Fruit fly (Drosophila melanogaster) whole organism, embryonic: ENCODE measurements around the gene Cdc16.

Experiments used
- Aef1 ChIP-seq: fragments of 200-800 bp; sonication (Bioruptor generic); IDR thresholded peaks from 3 replicates; pipeline ENCODE4 v1.3.6; 2022; ENCODE audit warnings: missing biosample characterization, missing genetic modification characterization
- Atf-2 ChIP-seq: fragments of 200-800 bp; sonication (Bioruptor generic); optimal IDR thresholded peaks from 2 replicates; lab custom pipeline; 2016; ENCODE audit warnings: missing biosample characterization, missing genetic modification characterization
- CG10209 ChIP-seq: fragments of 200-800 bp; sonication (Bioruptor generic); optimal IDR thresholded peaks from 3 replicates; lab custom pipeline; 2017; ENCODE audit warnings: missing biosample characterization, mild to moderate bottlenecking, missing genetic modification characterization, missing genetic modification reagents
- CG10366 ChIP-seq: fragments of 200-800 bp; sonication (Bioruptor generic); IDR thresholded peaks from 2 replicates; pipeline ENCODE4 v1.3.6; 2022; ENCODE audit warnings: missing biosample characterization, missing genetic modification characterization
- CG11504 ChIP-seq: fragments of 200-800 bp; sonication (Bioruptor generic); optimal IDR thresholded peaks from 3 replicates; lab custom pipeline; 2019; ENCODE audit warnings: missing biosample characterization, mild to moderate bottlenecking, missing genetic modification characterization, moderate library complexity
- CG12155 ChIP-seq: fragments of 200-800 bp; sonication (Bioruptor generic); optimal IDR thresholded peaks from 3 replicates; lab custom pipeline; 2016; ENCODE audit warnings: missing biosample characterization, missing genetic modification characterization
- CG12236 ChIP-seq: fragments of 200-800 bp; sonication (Bioruptor generic); optimal IDR thresholded peaks from 2 replicates; lab custom pipeline; 2016; ENCODE audit warnings: missing biosample characterization, missing genetic modification characterization
- CG12942 ChIP-seq: fragments of 200-800 bp; sonication (Bioruptor generic); optimal IDR thresholded peaks from 3 replicates; lab custom pipeline; 2016; ENCODE audit warnings: missing biosample characterization, missing genetic modification characterization
- CG14014 ChIP-seq: fragments of 200-800 bp; sonication (Bioruptor generic); IDR thresholded peaks from 2 replicates; pipeline ENCODE4 v1.3.6; 2022; ENCODE audit warnings: missing biosample characterization, missing genetic modification characterization
- CG1602 ChIP-seq: fragments of 200-800 bp; sonication (Bioruptor generic); optimal IDR thresholded peaks from 3 replicates; lab custom pipeline; 2016; ENCODE audit warnings: missing biosample characterization, missing genetic modification characterization
- CG1603 ChIP-seq: fragments of 200-800 bp; sonication (Bioruptor generic); optimal IDR thresholded peaks from 2 replicates; lab custom pipeline; 2019; ENCODE audit warnings: missing biosample characterization, mild to moderate bottlenecking, missing genetic modification characterization, moderate library complexity
- CG17359 ChIP-seq: fragments of 200-800 bp; sonication (Bioruptor generic); optimal IDR thresholded peaks from 3 replicates; lab custom pipeline; 2018; ENCODE audit warnings: missing biosample characterization, mild to moderate bottlenecking, missing genetic modification characterization, moderate library complexity
- CG18262 ChIP-seq: fragments of 200-800 bp; optimal IDR thresholded peaks from 3 replicates; lab custom pipeline; 2019; ENCODE audit warnings: missing biosample characterization, mild to moderate bottlenecking, missing genetic modification characterization, moderate library complexity
- CG2129 ChIP-seq: fragments of 200-800 bp; sonication (Bioruptor generic); IDR thresholded peaks from 2 replicates; pipeline ENCODE4 v1.3.6; 2022; ENCODE audit warnings: missing biosample characterization, missing genetic modification characterization; ENCODE audit not compliant: partially characterized antibody
- CG31224 ChIP-seq: fragments of 200-800 bp; sonication (Bioruptor generic); IDR thresholded peaks from 2 replicates; pipeline ENCODE4 v1.3.6; 2022; ENCODE audit warnings: missing biosample characterization, missing genetic modification characterization
- CG31388 ChIP-seq: fragments of 200-800 bp; sonication (Bioruptor generic); optimal IDR thresholded peaks from 2 replicates; lab custom pipeline; 2016; ENCODE audit warnings: missing biosample characterization, missing genetic modification characterization
- CG3281 ChIP-seq: fragments of 200-800 bp; sonication (Bioruptor generic); optimal IDR thresholded peaks from 3 replicates; lab custom pipeline; 2017; ENCODE audit warnings: missing biosample characterization, mild to moderate bottlenecking, missing genetic modification characterization
- CG34376 ChIP-seq: fragments of 200-800 bp; sonication (Bioruptor generic); optimal IDR thresholded peaks from 2 replicates; lab custom pipeline; 2018; ENCODE audit warnings: missing biosample characterization, mild to moderate bottlenecking, missing genetic modification characterization
- CG34422 ChIP-seq: fragments of 200-800 bp; sonication (Bioruptor generic); IDR thresholded peaks from 3 replicates; pipeline ENCODE4 v1.3.6; 2022; ENCODE audit warnings: missing biosample characterization, missing genetic modification characterization
- CG4404 ChIP-seq: fragments of 200-800 bp; sonication (Bioruptor generic); IDR thresholded peaks from 2 replicates; pipeline ENCODE4 v1.3.6; 2022; ENCODE audit warnings: missing biosample characterization, missing genetic modification characterization
- CG4854 ChIP-seq: fragments of 200-800 bp; sonication (Bioruptor generic); optimal IDR thresholded peaks from 2 replicates; lab custom pipeline; 2016; ENCODE audit warnings: missing biosample characterization, missing genetic modification characterization, inconsistent platforms
- CG6175 ChIP-seq: fragments of 200-800 bp; sonication (Bioruptor generic); IDR thresholded peaks from 3 replicates; pipeline ENCODE4 v1.3.6; 2022; ENCODE audit warnings: missing biosample characterization, missing genetic modification characterization
- CG6689 ChIP-seq: fragments of 200-800 bp; sonication (Bioruptor generic); IDR thresholded peaks from 2 replicates; pipeline ENCODE4 v1.3.6; 2022; ENCODE audit warnings: missing biosample characterization, missing genetic modification characterization
- CG7839 ChIP-seq: fragments of 200-800 bp; sonication (Bioruptor generic); optimal IDR thresholded peaks from 3 replicates; lab custom pipeline; 2018; ENCODE audit warnings: missing biosample characterization, mild to moderate bottlenecking, missing genetic modification characterization, moderate library complexity
- CG7963 ChIP-seq: fragments of 200-800 bp; sonication (Bioruptor generic); IDR thresholded peaks from 3 replicates; pipeline ENCODE4 v1.3.6; 2022; ENCODE audit warnings: missing biosample characterization, missing genetic modification characterization; ENCODE audit not compliant: partially characterized antibody
- CG8359 ChIP-seq: fragments of 200-800 bp; sonication (Bioruptor generic); optimal IDR thresholded peaks from 2 replicates; lab custom pipeline; 2017; ENCODE audit warnings: missing biosample characterization, mild to moderate bottlenecking, missing genetic modification characterization, borderline replicate concordance
- CG8388 ChIP-seq: fragments of 200-800 bp; sonication (Bioruptor generic); optimal IDR thresholded peaks from 2 replicates; lab custom pipeline; 2019; ENCODE audit warnings: missing biosample characterization, mild to moderate bottlenecking, missing genetic modification characterization, moderate library complexity
- Chrac-16 ChIP-seq: fragments of 200-800 bp; sonication (Bioruptor generic); optimal IDR thresholded peaks from 3 replicates; lab custom pipeline; 2016; ENCODE audit warnings: missing biosample characterization, missing genetic modification characterization
- D19A ChIP-seq: fragments of 200-800 bp; optimal IDR thresholded peaks from 3 replicates; lab custom pipeline; 2019; ENCODE audit warnings: missing biosample characterization, mild to moderate bottlenecking, missing genetic modification characterization, moderate library complexity
- E2f2 ChIP-seq: fragments of 200-800 bp; sonication (Bioruptor generic); IDR thresholded peaks from 2 replicates; pipeline ENCODE4 v1.3.6; 2022; ENCODE audit warnings: missing biosample characterization, missing genetic modification characterization
- Hr78 ChIP-seq, 2 experiments: fragments of 200-800 bp in 1 of 2; fragments of >200 bp in 1 of 2; sonication (Bioruptor generic) in 1 of 2; optimal IDR thresholded peaks; 2 replicates each; lab custom pipeline; 2017 to 2019; ENCODE audit warnings: missing biosample characterization in 2 of 2, missing genetic modification characterization in 2 of 2, mild to moderate bottlenecking in 1 of 2, moderate library complexity in 1 of 2
- Nf-YA ChIP-seq: fragments of 200-800 bp; sonication (Bioruptor generic); IDR thresholded peaks from 2 replicates; pipeline ENCODE4 v1.3.6; 2022; ENCODE audit warnings: missing biosample characterization, missing genetic modification characterization
- NfI ChIP-seq: fragments of 200-800 bp; sonication (Bioruptor generic); optimal IDR thresholded peaks from 3 replicates; lab custom pipeline; 2018; ENCODE audit warnings: missing biosample characterization, mild to moderate bottlenecking, missing genetic modification characterization, moderate library complexity
- Oaz ChIP-seq: fragments of 200-800 bp; sonication (Bioruptor generic); IDR thresholded peaks from 2 replicates; pipeline ENCODE4 v1.3.6; 2022; ENCODE audit warnings: missing biosample characterization, missing genetic modification characterization
- PHDP ChIP-seq: fragments of 200-800 bp; sonication (Bioruptor generic); optimal IDR thresholded peaks from 3 replicates; lab custom pipeline; 2018; ENCODE audit warnings: missing biosample characterization, mild to moderate bottlenecking, missing genetic modification characterization, moderate library complexity
- Sin3A ChIP-seq: fragments of >200 bp; optimal IDR thresholded peaks from 2 replicates; lab custom pipeline; 2018
- cato ChIP-seq: fragments of 200-800 bp; sonication (Bioruptor generic); optimal IDR thresholded peaks from 2 replicates; lab custom pipeline; 2016; ENCODE audit warnings: missing biosample characterization, missing genetic modification characterization, borderline replicate concordance
- caup ChIP-seq: fragments of 200-800 bp; sonication (Bioruptor generic); optimal IDR thresholded peaks from 3 replicates; lab custom pipeline; 2017; ENCODE audit warnings: missing biosample characterization, mild to moderate bottlenecking, missing genetic modification characterization, moderate library complexity; ENCODE audit not compliant: severe bottlenecking
- chif ChIP-seq, 2 experiments: fragments of 200-800 bp; sonication (Bioruptor generic); optimal IDR thresholded peaks; 3 replicates each; lab custom pipeline; 2016; ENCODE audit warnings: missing biosample characterization in 2 of 2, missing genetic modification characterization in 2 of 2
- chn ChIP-seq: fragments of 200-800 bp; sonication (Bioruptor generic); optimal IDR thresholded peaks from 2 replicates; lab custom pipeline; 2016; ENCODE audit warnings: missing biosample characterization, missing genetic modification characterization
- crol ChIP-seq: fragments of 200-800 bp; sonication (Bioruptor generic); IDR thresholded peaks from 2 replicates; pipeline ENCODE4 v1.3.6; 2022; ENCODE audit warnings: missing biosample characterization, missing genetic modification characterization
- grn ChIP-seq: fragments of 200-800 bp; sonication (Bioruptor generic); optimal IDR thresholded peaks from 3 replicates; lab custom pipeline; 2017; ENCODE audit warnings: missing biosample characterization, missing genetic modification characterization
- jing ChIP-seq: fragments of 200-800 bp; sonication (Bioruptor generic); optimal IDR thresholded peaks from 2 replicates; lab custom pipeline; 2018; ENCODE audit warnings: missing biosample characterization, mild to moderate bottlenecking, missing genetic modification characterization
- lola ChIP-seq, 3 experiments: fragments of >200 bp in 2 of 3; fragments of 200-800 bp in 1 of 3; sonication (Bioruptor generic) in 1 of 3; optimal IDR thresholded peaks; 2 replicates each; lab custom pipeline; 2017 to 2019; ENCODE audit warnings: missing biosample characterization in 3 of 3, missing genetic modification characterization in 3 of 3, mild to moderate bottlenecking in 1 of 3, moderate library complexity in 1 of 3
- row ChIP-seq: fragments of 200-800 bp; sonication (Bioruptor generic); IDR thresholded peaks from 3 replicates; pipeline ENCODE4 v1.3.6; 2022; ENCODE audit warnings: missing biosample characterization, missing genetic modification characterization
- sens ChIP-seq: fragments of 200-800 bp; sonication (Bioruptor generic); peaks from one replicate; lab custom pipeline; 2016; ENCODE audit warnings: missing biosample characterization, missing genetic modification characterization
- sima ChIP-seq: fragments of 200-800 bp; sonication (Bioruptor generic); optimal IDR thresholded peaks from 2 replicates; lab custom pipeline; 2016; ENCODE audit warnings: missing biosample characterization, missing genetic modification characterization
- stwl ChIP-seq: fragments of 200-800 bp; sonication (Bioruptor generic); optimal IDR thresholded peaks from 3 replicates; lab custom pipeline; 2018; ENCODE audit warnings: missing biosample characterization, mild to moderate bottlenecking, missing genetic modification characterization, moderate library complexity
- tna ChIP-seq: fragments of 200-800 bp; sonication (Bioruptor generic); IDR thresholded peaks from 2 replicates; pipeline ENCODE4 v1.3.6; 2022; ENCODE audit warnings: missing biosample characterization, missing genetic modification characterization; ENCODE audit not compliant: partially characterized antibody
- trh ChIP-seq: fragments of 200-800 bp; sonication (Bioruptor generic); optimal IDR thresholded peaks from 2 replicates; lab custom pipeline; 2016; ENCODE audit warnings: missing biosample characterization, missing genetic modification characterization

Cdc16 gene

DNA sequence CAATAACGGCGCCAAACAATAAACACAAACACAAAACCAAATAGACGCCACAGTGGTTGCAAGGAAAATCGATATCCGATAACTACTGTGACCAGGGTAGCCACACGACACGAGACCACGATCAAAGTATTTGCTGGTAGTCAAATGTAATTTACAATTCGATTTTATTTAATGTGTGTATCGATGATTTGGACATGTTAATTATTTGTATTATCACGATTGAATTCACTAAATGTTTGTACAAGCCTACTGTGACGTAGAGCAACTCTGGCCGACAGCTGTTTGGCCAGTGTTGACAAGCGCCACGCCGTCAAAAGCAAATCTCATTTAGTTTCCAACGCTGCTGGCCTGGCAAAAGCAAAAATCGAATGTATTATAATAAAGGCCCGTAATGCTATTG is 29.7 kb upstream of the Cdc16 start, which contains the start of the genes Rad60 and EloA (continued):
- TF ChIP-seq crol: no peak
- no peak for TF ChIP-seq CG6175 (GFP tag; lab: Robert Waterston, UW)
- TF ChIP-seq tna (GFP tag; lab: Robert Waterston, UW): peak; percentile 44; the same call in 1 of the 2 replicates
- peak; percentile 68 for TF ChIP-seq CG6689 (GFP tag; lab: Robert Waterston, UW)
- peak; percentile 72 for TF ChIP-seq CG3281 (GFP tag; lab: Kevin White, UChicago)
- TF ChIP-seq CG10366 (GFP tag; lab: Robert Waterston, UW): peak; percentile 74
- TF ChIP-seq Hr78 (GFP tag; optimal IDR thresholded peaks at IDR 0.05; lab: Kevin White, UChicago): no peak
- peak; percentile 85 for TF ChIP-seq Chrac-16
- peak; percentile 45 for TF ChIP-seq CG8359 (GFP tag; lab: Kevin White, UChicago)
- TF ChIP-seq chif (GFP tag; optimal IDR thresholded peaks at IDR 0.05; lab: Kevin White, UChicago): peak; percentile 82 to 85
- TF ChIP-seq sima (GFP tag; lab: Kevin White, UChicago): no peak
- peak; percentile 82 for TF ChIP-seq CG12942 (GFP tag; lab: Kevin White, UChicago)
- TF ChIP-seq cato (GFP tag; lab: Kevin White, UChicago): peak; percentile 65
- TF ChIP-seq CG34376 (GFP tag; lab: Kevin White, UChicago): peak; percentile 46
- TF ChIP-seq CG8388: peak; percentile 75
- peak; percentile 27 for TF ChIP-seq CG31388 (GFP tag; lab: Kevin White, UChicago)
- TF ChIP-seq CG1602 (GFP tag; lab: Kevin White, UChicago): peak; percentile 63
- TF ChIP-seq Aef1 (GFP tag; lab: Robert Waterston, UW): no peak
- TF ChIP-seq CG1603: peak; percentile 94
- peak; percentile 73 for TF ChIP-seq E2f2 (GFP tag; lab: Robert Waterston, UW)
- TF ChIP-seq CG12155 (GFP tag; lab: Kevin White, UChicago): peak; percentile 82
- TF ChIP-seq CG34422: peak; percentile 75
- TF ChIP-seq grn (GFP tag; lab: Kevin White, UChicago): peak; percentile 36
- TF ChIP-seq CG4404: peak; percentile 51
- peak; percentile 64 for TF ChIP-seq CG7839 (tag; lab: Kevin White, UChicago)
- no peak for TF ChIP-seq Oaz (GFP tag; lab: Robert Waterston, UW)
- peak; percentile 99 for TF ChIP-seq stwl
- TF ChIP-seq PHDP (tag; lab: Kevin White, UChicago): peak; percentile 71
- TF ChIP-seq sens (GFP tag; lab: Kevin White, UChicago): peak; percentile 97
- TF ChIP-seq Atf-2 (GFP tag; lab: Kevin White, UChicago): peak; percentile 83
- peak; percentile 55 for TF ChIP-seq CG10209
- peak; percentile 73 for TF ChIP-seq caup (GFP tag; lab: Kevin White, UChicago)
- TF ChIP-seq Nf-YA (GFP tag; lab: Robert Waterston, UW): no peak
- TF ChIP-seq CG31224: no peak; the same call in 1 of the 2 replicates
- peak; percentile 83 for TF ChIP-seq row
- TF ChIP-seq CG14014 (GFP tag; lab: Robert Waterston, UW): peak; percentile 46
- peak; percentile 78 for TF ChIP-seq NfI (GFP tag; lab: Kevin White, UChicago)
- TF ChIP-seq CG11504: no peak
- peak in 1 of 3 experiments; percentile 50 for TF ChIP-seq lola (GFP tag; optimal IDR thresholded peaks at IDR 0.05; lab: Kevin White, UChicago)
- peak; percentile 91 for TF ChIP-seq Sin3A
- TF ChIP-seq CG18262 (tag; lab: Kevin White, UChicago): peak; percentile 57
- TF ChIP-seq CG2129 (GFP tag; lab: Robert Waterston, UW): 0 out of 2 replicates have a peak, but pooled peaks have one; percentile 34
- TF ChIP-seq jing (GFP tag; lab: Kevin White, UChicago): peak; percentile 19
- peak; percentile 54 for TF ChIP-seq D19A (tag; lab: Kevin White, UChicago)
- TF ChIP-seq trh (GFP tag; lab: Kevin White, UChicago): peak; percentile 2
- TF ChIP-seq CG4854 (GFP tag; lab: Kevin White, UChicago): peak; percentile 74
- peak; percentile 64 for TF ChIP-seq CG12236
- TF ChIP-seq CG17359 (tag; lab: Kevin White, UChicago): peak; percentile 60
- peak; percentile 87 for TF ChIP-seq chn (GFP tag; lab: Kevin White, UChicago)
- 0 out of 3 replicates have a peak, but pooled peaks have one; percentile 52 for TF ChIP-seq CG7963 (GFP tag; lab: Robert Waterston, UW)
